Worm (Caenorhabditis elegans): ENCODE results near the gene gldi-3.

ce11 chrII:9251529-9251928 is 28.4 kb downstream of the gldi-3 start:
- no peak for TF ChIP-seq ceh-31 (tag; optimal IDR thresholded peaks at IDR 0.05)
- TF ChIP-seq fkh-10 (GFP tag; optimal IDR thresholded peaks at IDR 0.05) = no peak
- no peak for TF ChIP-seq fax-1 (tag; optimal IDR thresholded peaks at IDR 0.05)

Data from whole organism, late embryonic.